Fruit fly (Drosophila melanogaster) whole organism, pupa: Measurements from ENCODE around the gene PH4alphaNE1.

Experiments used
- CG10348 ChIP-seq: fragments of 200-800 bp; sonication (Bioruptor generic); IDR thresholded peaks from 2 replicates; pipeline ENCODE4 v1.3.6; 2022; ENCODE audit warnings: missing biosample characterization, missing genetic modification characterization
- CG32121 ChIP-seq: fragments of 200-800 bp; sonication (Bioruptor generic); IDR thresholded peaks from 2 replicates; pipeline ENCODE4 v1.3.6; 2022; ENCODE audit warnings: missing biosample characterization, missing genetic modification characterization
- CG8159 ChIP-seq: fragments of 200-800 bp; sonication (Bioruptor generic); optimal IDR thresholded peaks from 3 replicates; lab custom pipeline; 2018; ENCODE audit warnings: missing biosample characterization, mild to moderate bottlenecking, missing genetic modification characterization, moderate library complexity
- Pif1B ChIP-seq: fragments of 200-800 bp; sonication (Bioruptor generic); optimal IDR thresholded peaks from 3 replicates; lab custom pipeline; 2016; ENCODE audit warnings: missing biosample characterization, missing genetic modification characterization
- Snoo ChIP-seq: fragments of 200-800 bp; sonication (Bioruptor generic); optimal IDR thresholded peaks from 3 replicates; lab custom pipeline; 2017; ENCODE audit warnings: missing biosample characterization, mild to moderate bottlenecking, missing genetic modification characterization, inconsistent platforms
- fd96Ca ChIP-seq: fragments of 200-800 bp; sonication (Bioruptor generic); IDR thresholded peaks from 3 replicates; pipeline ENCODE4 v1.3.6; 2022; ENCODE audit warnings: missing biosample characterization, missing genetic modification characterization
- rn ChIP-seq: fragments of 200-800 bp; sonication (Bioruptor generic); IDR thresholded peaks from 2 replicates; pipeline ENCODE4 v1.3.6; 2022; ENCODE audit warnings: missing biosample characterization, missing genetic modification characterization

- TF ChIP-seq CG8159 (tag; lab: Kevin White, UChicago) = peak; percentile 59
- peak; percentile 25 for TF ChIP-seq Pif1B (GFP tag; lab: Kevin White, UChicago)
- TF ChIP-seq CG10348 = peak; percentile 69; the same call in 1 of the 2 replicates
- TF ChIP-seq CG32121 = peak; percentile 81
- TF ChIP-seq rn = peak; percentile 61
- peak; percentile 84 for TF ChIP-seq fd96Ca (GFP tag; lab: Robert Waterston, UW)
- TF ChIP-seq Snoo (tag; lab: Kevin White, UChicago) = peak; percentile 15
These were observed 40.1 kb upstream of the PH4alphaNE1 start for dm6 chr3R:30540196-30540595.
